Worm (Caenorhabditis elegans) whole organism, L2 larva: Measurements from ENCODE around the gene T23E7.6.

ENCODE experiments used
- ZK546.5 ChIP-seq: sonication (generic microtip); optimal IDR thresholded peaks from 2 replicates; lab custom pipeline; 2017; ENCODE audit warnings: missing biosample characterization, missing genetic modification characterization
- blmp-1 ChIP-seq: sonication (generic microtip); optimal IDR thresholded peaks from 2 replicates; lab custom pipeline; 2017; ENCODE audit warnings: missing genetic modification characterization, mild to moderate bottlenecking, missing compliant biosample characterization, antibody characterized with exemption, moderate library complexity; ENCODE audit not compliant: insufficient read depth
- dmd-4 ChIP-seq: sonication (generic microtip); optimal IDR thresholded peaks from 2 replicates; lab custom pipeline; 2017; ENCODE audit warnings: missing biosample characterization, missing genetic modification characterization
- lin-39 ChIP-seq: fragments of 150-350 bp; optimal IDR thresholded peaks from 2 replicates; lab custom pipeline; 2014; ENCODE audit warnings: missing biosample characterization, missing genetic modification reagents, missing genetic modification characterization
- nhr-237 ChIP-seq: fragments of 150-350 bp; optimal IDR thresholded peaks from 2 replicates; lab custom pipeline; 2014; ENCODE audit warnings: missing biosample characterization, missing genetic modification characterization
- nhr-77 ChIP-seq: fragments of 150-350 bp; optimal IDR thresholded peaks from 2 replicates; lab custom pipeline; 2014; ENCODE audit warnings: missing biosample characterization, missing genetic modification characterization
- sem-4 ChIP-seq: fragments of 150-350 bp; optimal IDR thresholded peaks from 2 replicates; lab custom pipeline; 2014; ENCODE audit warnings: missing biosample characterization, missing genetic modification reagents, missing genetic modification characterization
- sma-9 ChIP-seq, 2 experiments: fragments of 150-350 bp in 1 of 2; sonication (generic microtip) in 1 of 2; optimal IDR thresholded peaks; 2 replicates each; lab custom pipeline; 2014 to 2016; ENCODE audit warnings: missing genetic modification characterization in 2 of 2, mild to moderate bottlenecking in 1 of 2, missing biosample characterization in 1 of 2, missing compliant biosample characterization in 1 of 2, missing genetic modification reagents in 1 of 2, moderate library complexity in 1 of 2
- snpc-4 ChIP-seq: fragments of 150-350 bp; optimal IDR thresholded peaks from 2 replicates; lab custom pipeline; 2014; ENCODE audit warnings: missing biosample characterization, missing genetic modification characterization
- unc-62 ChIP-seq: fragments of 150-350 bp; optimal IDR thresholded peaks from 2 replicates; lab custom pipeline; 2014; ENCODE audit warnings: missing biosample characterization, missing genetic modification reagents, missing genetic modification characterization
- ztf-11 ChIP-seq: sonication (generic microtip); optimal IDR thresholded peaks from 2 replicates; lab custom pipeline; 2017; ENCODE audit warnings: missing biosample characterization, missing genetic modification characterization

- TF ChIP-seq nhr-237 (tag; lab: Kevin White, UChicago) (no peak), nhr-77 (tag; lab: Kevin White, UChicago) (no peak), ZK546.5 (tag; lab: Kevin White, UChicago) (no peak), snpc-4 (tag; lab: Kevin White, UChicago) (no peak), ztf-11 (tag; lab: Kevin White, UChicago) (no peak), sma-9 (GFP tag; optimal IDR thresholded peaks at IDR 0.05; lab: Kevin White, UChicago) (no peak), sma-9 (tag; optimal IDR thresholded peaks at IDR 0.05; lab: Kevin White, UChicago) (no peak), sem-4 (tag; lab: Kevin White, UChicago) (no peak), unc-62 (no peak), lin-39 (no peak), blmp-1 (tag; lab: Kevin White, UChicago) (no peak), dmd-4 (tag; lab: Kevin White, UChicago) (no peak)
Observed at ce11 chrX:17711598-17711997, 27.0 kb upstream of the T23E7.6 start, which contains the start of gene H11L12.1.
